Worm (Caenorhabditis elegans) whole organism, L3 larva: ENCODE measurements around the gene mrpl-12.
A peak's percentile ranks its signal among the peaks of the same experiment; 100 is the strongest.

ENCODE experiments used
- R02D3.7 ChIP-seq: fragments of 150-350 bp; optimal IDR thresholded peaks from 2 replicates; lab custom pipeline; 2014; ENCODE audit warnings: missing biosample characterization, missing genetic modification characterization
- ama-1 ChIP-seq: fragments of 150-350 bp; optimal IDR thresholded peaks from 2 replicates; lab custom pipeline; 2018
- ceh-28 ChIP-seq: fragments of 150-350 bp; optimal IDR thresholded peaks from 2 replicates; lab custom pipeline; 2014; ENCODE audit warnings: missing biosample characterization, missing genetic modification reagents, missing genetic modification characterization
- ceh-82 ChIP-seq: fragments of 150-350 bp; optimal IDR thresholded peaks from 2 replicates; lab custom pipeline; 2014; ENCODE audit warnings: missing biosample characterization, missing genetic modification characterization
- egl-27 ChIP-seq: sonication (generic microtip); optimal IDR thresholded peaks from 4 replicates; lab custom pipeline; 2017; ENCODE audit warnings: missing biosample characterization, missing genetic modification reagents, missing genetic modification characterization
- egl-5 ChIP-seq: fragments of 150-350 bp; optimal IDR thresholded peaks from 2 replicates; lab custom pipeline; 2017; ENCODE audit warnings: missing biosample characterization, missing genetic modification reagents, missing genetic modification characterization, inconsistent platforms
- elt-1 ChIP-seq: fragments of 150-350 bp; optimal IDR thresholded peaks from 2 replicates; lab custom pipeline; 2014; ENCODE audit warnings: missing biosample characterization, missing genetic modification characterization
- elt-2 ChIP-seq: sonication (generic microtip); optimal IDR thresholded peaks from 2 replicates; lab custom pipeline; 2016; ENCODE audit warnings: missing genetic modification reagents, mild to moderate bottlenecking, missing genetic modification characterization, missing compliant biosample characterization
- elt-3 ChIP-seq, 3 experiments: fragments of 150-350 bp in 1 of 3; sonication (generic microtip) in 2 of 3; optimal IDR thresholded peaks; 2 replicates in 2 of 3; 4 replicates in 1 of 3; lab custom pipeline; 2014 to 2017; ENCODE audit warnings: missing biosample characterization in 3 of 3, missing genetic modification characterization in 3 of 3
- eor-1 ChIP-seq, 2 experiments: fragments of 150-350 bp; optimal IDR thresholded peaks; 2 replicates each; lab custom pipeline; 2014 to 2018; ENCODE audit warnings: missing biosample characterization in 2 of 2, missing genetic modification characterization in 2 of 2
- fkh-10 ChIP-seq: sonication (generic microtip); optimal IDR thresholded peaks from 2 replicates; lab custom pipeline; 2017; ENCODE audit warnings: missing biosample characterization, missing genetic modification reagents, missing genetic modification characterization
- fkh-2 ChIP-seq: fragments of 150-350 bp; optimal IDR thresholded peaks from 2 replicates; lab custom pipeline; 2014; ENCODE audit warnings: missing biosample characterization, missing genetic modification reagents, missing genetic modification characterization
- fos-1 ChIP-seq: fragments of 150-350 bp; optimal IDR thresholded peaks from 2 replicates; lab custom pipeline; 2014; ENCODE audit warnings: missing biosample characterization, missing genetic modification characterization
- hmg-11 ChIP-seq: sonication (generic microtip); optimal IDR thresholded peaks from 2 replicates; lab custom pipeline; 2016; ENCODE audit warnings: missing genetic modification characterization, missing compliant biosample characterization
- jun-1 ChIP-seq: fragments of 150-350 bp; optimal IDR thresholded peaks from 2 replicates; lab custom pipeline; 2014; ENCODE audit warnings: missing biosample characterization, missing genetic modification reagents, missing genetic modification characterization
- lin-15B ChIP-seq: fragments of 150-350 bp; optimal IDR thresholded peaks from 2 replicates; lab custom pipeline; 2014; ENCODE audit warnings: missing biosample characterization, missing genetic modification characterization
- lin-39 ChIP-seq: fragments of 150-350 bp; optimal IDR thresholded peaks from 2 replicates; lab custom pipeline; 2018; ENCODE audit warnings: missing biosample characterization, missing genetic modification reagents, missing genetic modification characterization
- lsy-12 ChIP-seq: sonication (generic microtip); optimal IDR thresholded peaks from 2 replicates; lab custom pipeline; 2016; ENCODE audit warnings: mild to moderate bottlenecking, missing genetic modification characterization, missing compliant biosample characterization
- mdl-1 ChIP-seq: fragments of 150-350 bp; optimal IDR thresholded peaks from 2 replicates; lab custom pipeline; 2014; ENCODE audit warnings: missing biosample characterization, missing genetic modification characterization
- nfya-1 ChIP-seq: sonication (generic microtip); optimal IDR thresholded peaks from 2 replicates; lab custom pipeline; 2017; ENCODE audit warnings: missing genetic modification characterization, mild to moderate bottlenecking, missing compliant biosample characterization, antibody characterized with exemption, moderate library complexity; ENCODE audit not compliant: insufficient read depth
- nhr-12 ChIP-seq: fragments of 150-350 bp; optimal IDR thresholded peaks from 2 replicates; lab custom pipeline; 2014; ENCODE audit warnings: missing biosample characterization, missing genetic modification characterization
- nhr-23 ChIP-seq: fragments of 150-350 bp; optimal IDR thresholded peaks from 2 replicates; lab custom pipeline; 2014; ENCODE audit warnings: missing biosample characterization, missing genetic modification reagents, missing genetic modification characterization
- nhr-25 ChIP-seq: sonication (generic microtip); optimal IDR thresholded peaks from 2 replicates; lab custom pipeline; 2017; ENCODE audit warnings: missing biosample characterization, missing genetic modification characterization
- nhr-43 ChIP-seq: sonication (generic microtip); optimal IDR thresholded peaks from 2 replicates; lab custom pipeline; 2016; ENCODE audit warnings: mild to moderate bottlenecking, missing genetic modification characterization, missing compliant biosample characterization; ENCODE audit not compliant: poor library complexity, severe bottlenecking
- nhr-67 ChIP-seq: fragments of 150-350 bp; optimal IDR thresholded peaks from 2 replicates; lab custom pipeline; 2014; ENCODE audit warnings: missing biosample characterization, missing genetic modification characterization
- nhr-76 ChIP-seq: fragments of 150-350 bp; sonication (generic microtip); optimal IDR thresholded peaks from 5 replicates; lab custom pipeline; 2014; ENCODE audit warnings: missing biosample characterization, missing genetic modification characterization
- pqm-1 ChIP-seq: fragments of 150-350 bp; optimal IDR thresholded peaks from 2 replicates; lab custom pipeline; 2017; ENCODE audit warnings: missing biosample characterization, missing genetic modification characterization, inconsistent platforms
- sea-2 ChIP-seq: fragments of 150-350 bp; sonication (generic microtip); optimal IDR thresholded peaks from 4 replicates; lab custom pipeline; 2014; ENCODE audit warnings: missing biosample characterization, missing genetic modification reagents, missing genetic modification characterization
- snpc-4 ChIP-seq: fragments of 150-350 bp; optimal IDR thresholded peaks from 2 replicates; lab custom pipeline; 2014; ENCODE audit warnings: missing biosample characterization, missing genetic modification characterization
- tbx-2 ChIP-seq: sonication (generic microtip); optimal IDR thresholded peaks from 2 replicates; lab custom pipeline; 2016; ENCODE audit warnings: mild to moderate bottlenecking, missing genetic modification characterization, missing compliant biosample characterization
- unc-39 ChIP-seq: sonication (generic microtip); optimal IDR thresholded peaks from 4 replicates; lab custom pipeline; 2017; ENCODE audit warnings: missing biosample characterization, missing genetic modification characterization
- ztf-4 ChIP-seq: fragments of 150-350 bp; optimal IDR thresholded peaks from 2 replicates; lab custom pipeline; 2014; ENCODE audit warnings: missing biosample characterization, missing genetic modification characterization

Gene mrpl-12

DNA sequence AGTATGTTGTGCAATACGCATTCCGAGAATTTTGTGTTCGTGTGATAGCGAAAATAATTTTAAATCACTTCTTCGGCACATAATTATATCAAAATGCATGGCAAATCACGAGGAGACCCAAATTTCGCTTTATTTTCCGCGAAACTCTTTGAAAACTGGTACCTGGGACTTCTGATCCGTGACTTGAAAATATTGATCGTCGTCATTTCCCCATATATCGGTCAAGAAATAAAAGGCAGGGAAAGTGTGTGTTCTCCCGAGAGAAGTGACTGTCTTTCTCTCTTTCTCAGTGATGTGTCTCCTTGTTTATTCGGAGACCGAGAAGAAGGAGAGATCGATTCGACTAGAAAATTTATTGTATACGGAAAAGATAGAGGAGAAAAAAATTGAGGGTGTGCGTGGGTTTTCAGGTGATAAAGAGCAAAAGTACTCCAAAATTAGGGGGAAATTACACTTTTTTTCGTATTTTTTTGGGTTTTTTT, 3.7 kb downstream of the mrpl-12 start, which contains the start of gene W09D10.5 (continued):
- TF ChIP-seq nhr-43: peak; percentile 47
- TF ChIP-seq, all 47 proteins: peak for 9

ce11 chrIII:10714541-10714940, 7.0 kb downstream of the mrpl-12 start:
- TF ChIP-seq eor-1 (tag; optimal IDR thresholded peaks at IDR 0.05; lab: Kevin White, UChicago) (no peak), hmg-11 (no peak), jun-1 (tag; lab: Kevin White, UChicago) (no peak), nhr-76 (tag; lab: Kevin White, UChicago) (no peak), lin-15B (tag; lab: Kevin White, UChicago) (no peak), ama-1 (peak; percentile 33)

ce11 chrIII:10716091-10716490, 8.5 kb downstream of the mrpl-12 start, which contains the start of gene W09D10.4:
TSS of gene W09D10.4 (minus strand) at chrIII:10716191.
- peak; percentile 3 for TF ChIP-seq elt-2
- TF ChIP-seq egl-27 (tag; lab: Kevin White, UChicago): no peak
- peak; percentile 27 for TF ChIP-seq ama-1

ce11 chrIII:10717479-10717878, 9.9 kb downstream of the mrpl-12 start:
- TF ChIP-seq eor-1 (tag; optimal IDR thresholded peaks at IDR 0.05; lab: Kevin White, UChicago) (no peak), lsy-12 (tag; lab: Kevin White, UChicago) (peak; percentile 17), pqm-1 (tag; lab: Kevin White, UChicago) (peak; percentile 63), nhr-25 (tag; lab: Kevin White, UChicago) (peak; percentile 93), elt-3 (tag; optimal IDR thresholded peaks at IDR 0.05; lab: Kevin White, UChicago) (peak; percentile 41 to 67 (median 55)), nhr-23 (tag; lab: Kevin White, UChicago) (peak; percentile 87), R02D3.7 (tag; lab: Kevin White, UChicago) (peak; percentile 19), nhr-43 (peak; percentile 96), mdl-1 (tag; lab: Kevin White, UChicago) (peak; percentile 61), ceh-82 (tag; lab: Kevin White, UChicago) (no peak), sea-2 (no peak), ama-1 (peak; percentile 96), lin-39 (tag; lab: Kevin White, UChicago) (no peak), ceh-28 (tag; lab: Kevin White, UChicago) (peak; percentile 46), nhr-67 (tag; lab: Kevin White, UChicago) (no peak), tbx-2 (tag; lab: Kevin White, UChicago) (peak; percentile 41), ztf-4 (tag; lab: Kevin White, UChicago) (peak; percentile 87), fkh-2 (tag; lab: Kevin White, UChicago) (no peak), jun-1 (tag; lab: Kevin White, UChicago) (peak; percentile 42), nfya-1 (tag; lab: Kevin White, UChicago) (peak; percentile 64), nhr-76 (tag; lab: Kevin White, UChicago) (peak; percentile 40), elt-2 (peak; percentile 63), hmg-11 (no peak), fos-1 (tag; lab: Kevin White, UChicago) (no peak), unc-39 (tag; lab: Kevin White, UChicago) (peak; percentile 31)

- TF ChIP-seq nhr-12 (tag; lab: Kevin White, UChicago) (no peak), nhr-23 (tag; lab: Kevin White, UChicago) (peak; percentile 12), snpc-4 (tag; lab: Kevin White, UChicago) (no peak), nhr-43 (peak; percentile 16), elt-3 (tag; optimal IDR thresholded peaks at IDR 0.05; lab: Kevin White, UChicago) (no peak), lin-39 (tag; lab: Kevin White, UChicago) (no peak), lsy-12 (tag; lab: Kevin White, UChicago) (peak; percentile 5), fkh-10 (no peak), tbx-2 (tag; lab: Kevin White, UChicago) (no peak), egl-5 (tag; lab: Kevin White, UChicago) (no peak), elt-1 (tag; lab: Kevin White, UChicago) (no peak), ama-1 (peak; percentile 62), jun-1 (tag; lab: Kevin White, UChicago) (no peak), pqm-1 (tag; lab: Kevin White, UChicago) (peak; percentile 38)
- TF ChIP-seq, all 47 proteins: peak for 5
These were observed 10.5 kb downstream of the mrpl-12 start for ce11 chrIII:10718078-10718477.
